Worm (Caenorhabditis elegans) whole organism, young adult: ENCODE results near the gene act-1.

Source experiments
- B0336.3 ChIP-seq: fragments of 200-800 bp; sonication (Bioruptor generic); IDR thresholded peaks from 2 replicates; pipeline ENCODE4 v1.3.6; 2022; ENCODE audit warnings: missing genetic modification characterization, missing compliant biosample characterization
- C06A6.2 ChIP-seq: fragments of 200-800 bp; sonication (Bioruptor generic); conservative IDR thresholded peaks from 2 replicates; pipeline ENCODE4 v1.3.6; 2022; ENCODE audit warnings: missing genetic modification characterization, missing compliant biosample characterization
- F22D6.2 ChIP-seq: sonication (generic microtip); optimal IDR thresholded peaks from 2 replicates; lab custom pipeline; 2016; ENCODE audit warnings: mild to moderate bottlenecking, missing genetic modification characterization, missing compliant biosample characterization
- K11D2.4 ChIP-seq: fragments of 200-800 bp; sonication (Bioruptor generic); IDR thresholded peaks from 2 replicates; pipeline ENCODE4 v1.3.6; 2022; ENCODE audit warnings: missing genetic modification reagents, missing genetic modification characterization, missing compliant biosample characterization
- Y53F4B.3 ChIP-seq: fragments of 200-800 bp; sonication (Bioruptor generic); IDR thresholded peaks from 2 replicates; pipeline ENCODE4 v1.3.6; 2022; ENCODE audit warnings: missing genetic modification reagents, missing genetic modification characterization, missing compliant biosample characterization
- Y53G8AR.9 ChIP-seq: fragments of 200-800 bp; sonication (Bioruptor generic); conservative IDR thresholded peaks from 2 replicates; pipeline ENCODE4 v1.3.6; 2022; ENCODE audit warnings: missing genetic modification reagents, missing genetic modification characterization, missing compliant biosample characterization
- Y67H2A.10 ChIP-seq: fragments of 200-800 bp; sonication (Bioruptor generic); conservative IDR thresholded peaks from 2 replicates; pipeline ENCODE4 v1.3.6; 2022; ENCODE audit warnings: missing genetic modification reagents, missing genetic modification characterization, missing compliant biosample characterization
- Y79H2A.3 ChIP-seq: fragments of 200-800 bp; sonication (Bioruptor generic); conservative IDR thresholded peaks from 2 replicates; pipeline ENCODE4 v1.3.6; 2022; ENCODE audit warnings: missing genetic modification reagents, missing genetic modification characterization, missing compliant biosample characterization
- ZK185.1 ChIP-seq: sonication (generic microtip); optimal IDR thresholded peaks from 2 replicates; lab custom pipeline; 2016; ENCODE audit warnings: mild to moderate bottlenecking, missing genetic modification characterization, missing compliant biosample characterization; ENCODE audit not compliant: poor library complexity, severe bottlenecking
- ama-1 ChIP-seq, 3 experiments: fragments of 150-350 bp in 1 of 3; sonication (generic microtip) in 2 of 3; optimal IDR thresholded peaks; 2 replicates each; lab custom pipeline; 2014 to 2018; ENCODE audit warnings: missing biosample characterization in 2 of 3, missing genetic modification characterization in 2 of 3, missing genetic modification reagents in 2 of 3
- athp-1 ChIP-seq: sonication (generic microtip); optimal IDR thresholded peaks from 2 replicates; lab custom pipeline; 2017; ENCODE audit warnings: mild to moderate bottlenecking, missing genetic modification characterization, missing compliant biosample characterization
- bed-2 ChIP-seq: fragments of 200-800 bp; sonication (Bioruptor generic); IDR thresholded peaks from 2 replicates; pipeline ENCODE4 v1.3.6; 2022; ENCODE audit warnings: missing genetic modification reagents, missing genetic modification characterization, missing compliant biosample characterization
- ccch-3 ChIP-seq: fragments of 200-800 bp; sonication (Bioruptor generic); optimal IDR thresholded peaks from 2 replicates; lab custom pipeline; 2018; ENCODE audit warnings: mild to moderate bottlenecking, missing genetic modification characterization, missing compliant biosample characterization
- cebp-1 ChIP-seq, 2 experiments: fragments of 200-800 bp in 1 of 2; sonication (Bioruptor generic) in 1 of 2; sonication (generic microtip) in 1 of 2; IDR thresholded peaks in 1 of 2; optimal IDR thresholded peaks in 1 of 2; 2 replicates each; pipeline versions ENCODE4 v1.3.6 to Lab custom; 2017 to 2022; ENCODE audit warnings: missing compliant biosample characterization in 2 of 2, missing genetic modification characterization in 2 of 2, mild to moderate bottlenecking in 1 of 2, missing genetic modification reagents in 1 of 2, moderate library complexity in 1 of 2
- die-1 ChIP-seq: sonication (generic microtip); optimal IDR thresholded peaks from 2 replicates; lab custom pipeline; 2016; ENCODE audit warnings: missing genotype, mild to moderate bottlenecking, missing genetic modification characterization, missing compliant biosample characterization
- dox-1 ChIP-seq: fragments of 200-800 bp; sonication (Bioruptor generic); IDR thresholded peaks from 2 replicates; pipeline ENCODE4 v1.3.6; 2022; ENCODE audit warnings: missing genetic modification reagents, missing genetic modification characterization, missing compliant biosample characterization
- dpff-1 ChIP-seq: sonication (generic microtip); optimal IDR thresholded peaks from 2 replicates; lab custom pipeline; 2017; ENCODE audit warnings: mild to moderate bottlenecking, missing genetic modification characterization, missing compliant biosample characterization
- efl-1 ChIP-seq: fragments of 150-350 bp; optimal IDR thresholded peaks from 2 replicates; lab custom pipeline; 2014; ENCODE audit warnings: missing biosample characterization, missing genetic modification reagents, missing genetic modification characterization
- ets-4 ChIP-seq: fragments of 200-800 bp; sonication (Bioruptor generic); optimal IDR thresholded peaks from 2 replicates; lab custom pipeline; 2018; ENCODE audit warnings: mild to moderate bottlenecking, missing genetic modification characterization, missing compliant biosample characterization
- fkh-3 ChIP-seq: sonication (generic microtip); optimal IDR thresholded peaks from 2 replicates; lab custom pipeline; 2016; ENCODE audit warnings: mild to moderate bottlenecking, missing genetic modification characterization, missing compliant biosample characterization
- hlh-26 ChIP-seq: fragments of 200-800 bp; sonication (Bioruptor generic); conservative IDR thresholded peaks from 2 replicates; pipeline ENCODE4 v1.3.6; 2022; ENCODE audit warnings: missing genetic modification reagents, missing genetic modification characterization, missing compliant biosample characterization
- hrde-1 ChIP-seq: sonication (generic microtip); optimal IDR thresholded peaks from 2 replicates; lab custom pipeline; 2016; ENCODE audit warnings: missing genetic modification characterization, mild to moderate bottlenecking, missing compliant biosample characterization, moderate library complexity, missing genotype, missing genetic modification reagents, borderline replicate concordance
- hsf-1 ChIP-seq: fragments of 200-800 bp; sonication (Bioruptor generic); IDR thresholded peaks from 2 replicates; pipeline ENCODE4 v1.3.6; 2022; ENCODE audit warnings: missing genetic modification reagents, missing genetic modification characterization, missing compliant biosample characterization
- let-607 ChIP-seq, 2 experiments: fragments of 200-800 bp in 1 of 2; sonication (Bioruptor generic) in 1 of 2; sonication (generic microtip) in 1 of 2; optimal IDR thresholded peaks; 2 replicates each; lab custom pipeline; 2016 to 2018; ENCODE audit warnings: mild to moderate bottlenecking in 2 of 2, missing compliant biosample characterization in 2 of 2, missing genetic modification characterization in 2 of 2, moderate library complexity in 2 of 2, missing genotype in 1 of 2
- lir-1 ChIP-seq: fragments of 200-800 bp; sonication (Bioruptor generic); conservative IDR thresholded peaks from 2 replicates; pipeline ENCODE4 v1.3.6; 2022; ENCODE audit warnings: missing genetic modification reagents, missing genetic modification characterization, missing compliant biosample characterization
- lsl-1 ChIP-seq: fragments of 200-800 bp; sonication (Bioruptor generic); optimal IDR thresholded peaks from 2 replicates; lab custom pipeline; 2018; ENCODE audit warnings: mild to moderate bottlenecking, missing genetic modification characterization, moderate library complexity, missing compliant biosample characterization
- madf-10 ChIP-seq: sonication (generic microtip); optimal IDR thresholded peaks from 2 replicates; lab custom pipeline; 2016; ENCODE audit warnings: mild to moderate bottlenecking, missing genetic modification characterization, missing compliant biosample characterization
- madf-3 ChIP-seq: fragments of 200-800 bp; sonication (Bioruptor generic); IDR thresholded peaks from 2 replicates; pipeline ENCODE4 v1.3.6; 2022; ENCODE audit warnings: missing genetic modification reagents, missing genetic modification characterization, missing compliant biosample characterization
- madf-6 ChIP-seq: fragments of 200-800 bp; sonication (Bioruptor generic); IDR thresholded peaks from 2 replicates; pipeline ENCODE4 v1.3.6; 2022; ENCODE audit warnings: missing genetic modification reagents, missing genetic modification characterization, missing compliant biosample characterization
- mcd-1 ChIP-seq: fragments of 200-800 bp; sonication (Bioruptor generic); IDR thresholded peaks from 2 replicates; pipeline ENCODE4 v1.3.6; 2022; ENCODE audit warnings: missing genetic modification reagents, missing genetic modification characterization, missing compliant biosample characterization
- mes-4 ChIP-seq: sonication (generic microtip); optimal IDR thresholded peaks from 2 replicates; lab custom pipeline; 2016; ENCODE audit warnings: missing genotype, missing genetic modification characterization, missing compliant biosample characterization
- nfya-2 ChIP-seq: fragments of 200-800 bp; sonication (Bioruptor generic); IDR thresholded peaks from 2 replicates; pipeline ENCODE4 v1.3.6; 2022; ENCODE audit warnings: missing genetic modification reagents, missing genetic modification characterization, missing compliant biosample characterization
- nfyb-1 ChIP-seq: fragments of 200-800 bp; sonication (Bioruptor generic); IDR thresholded peaks from 2 replicates; pipeline ENCODE4 v1.3.6; 2022; ENCODE audit warnings: missing genetic modification reagents, missing genetic modification characterization, missing compliant biosample characterization
- nhr-90 ChIP-seq: sonication (generic microtip); optimal IDR thresholded peaks from 2 replicates; lab custom pipeline; 2016; ENCODE audit warnings: missing genotype, mild to moderate bottlenecking, missing genetic modification characterization, missing compliant biosample characterization
- pbrm-1 ChIP-seq: fragments of 200-800 bp; sonication (Bioruptor generic); IDR thresholded peaks from 2 replicates; pipeline ENCODE4 v1.3.6; 2022; ENCODE audit warnings: missing genetic modification reagents, missing genetic modification characterization, missing compliant biosample characterization
- rcor-1 ChIP-seq: fragments of 200-800 bp; sonication (Bioruptor generic); IDR thresholded peaks from 2 replicates; pipeline ENCODE4 v1.3.6; 2022; ENCODE audit warnings: missing genetic modification reagents, missing genetic modification characterization, missing compliant biosample characterization
- rec-8 ChIP-seq, 2 experiments: sonication (generic microtip); optimal IDR thresholded peaks; 2 replicates each; lab custom pipeline; 2016; ENCODE audit warnings: mild to moderate bottlenecking in 2 of 2, missing genetic modification characterization in 2 of 2, missing genetic modification reagents in 2 of 2, missing genotype in 2 of 2, missing biosample characterization in 1 of 2, missing compliant biosample characterization in 1 of 2, moderate library complexity in 1 of 2
- repo-1 ChIP-seq: sonication (generic microtip); optimal IDR thresholded peaks from 2 replicates; lab custom pipeline; 2017; ENCODE audit warnings: mild to moderate bottlenecking, missing genetic modification characterization, missing compliant biosample characterization
- sea-2 ChIP-seq: fragments of 200-800 bp; sonication (Bioruptor generic); IDR thresholded peaks from 2 replicates; pipeline ENCODE4 v1.3.6; 2022; ENCODE audit warnings: missing genetic modification characterization, missing compliant biosample characterization
- snpc-1.1 ChIP-seq: sonication (generic microtip); optimal IDR thresholded peaks from 2 replicates; lab custom pipeline; 2017; ENCODE audit warnings: missing genetic modification characterization, mild to moderate bottlenecking, missing compliant biosample characterization, antibody characterized with exemption, moderate library complexity, missing genotype, missing genetic modification reagents; ENCODE audit not compliant: insufficient read depth
- snpc-3.4 ChIP-seq: sonication (generic microtip); optimal IDR thresholded peaks from 2 replicates; lab custom pipeline; 2017; ENCODE audit warnings: missing genetic modification characterization, mild to moderate bottlenecking, missing compliant biosample characterization, antibody characterized with exemption, moderate library complexity, missing genotype, missing genetic modification reagents
- somi-1 ChIP-seq: fragments of 200-800 bp; sonication (Bioruptor generic); optimal IDR thresholded peaks from 2 replicates; lab custom pipeline; 2018; ENCODE audit warnings: mild to moderate bottlenecking, missing genetic modification characterization, missing compliant biosample characterization
- tlf-1 ChIP-seq: fragments of 200-800 bp; sonication (Bioruptor generic); optimal IDR thresholded peaks from 2 replicates; lab custom pipeline; 2018; ENCODE audit warnings: mild to moderate bottlenecking, missing genetic modification characterization, missing compliant biosample characterization
- unc-62 ChIP-seq: fragments of 150-350 bp; optimal IDR thresholded peaks from 2 replicates; lab custom pipeline; 2014; ENCODE audit warnings: missing biosample characterization, missing genetic modification reagents, missing genetic modification characterization
- ztf-25 ChIP-seq: fragments of 200-800 bp; sonication (Bioruptor generic); IDR thresholded peaks from 2 replicates; pipeline ENCODE4 v1.3.6; 2022; ENCODE audit warnings: missing genetic modification reagents, missing genetic modification characterization, missing compliant biosample characterization
- ztf-26 ChIP-seq: sonication (generic microtip); optimal IDR thresholded peaks from 2 replicates; lab custom pipeline; 2017; ENCODE audit warnings: missing genetic modification characterization, missing compliant biosample characterization
- ztf-6 ChIP-seq: fragments of 200-800 bp; sonication (Bioruptor generic); IDR thresholded peaks from 2 replicates; pipeline ENCODE4 v1.3.6; 2022; ENCODE audit warnings: missing genetic modification reagents, missing genetic modification characterization, missing compliant biosample characterization

Gene act-1

DNA sequence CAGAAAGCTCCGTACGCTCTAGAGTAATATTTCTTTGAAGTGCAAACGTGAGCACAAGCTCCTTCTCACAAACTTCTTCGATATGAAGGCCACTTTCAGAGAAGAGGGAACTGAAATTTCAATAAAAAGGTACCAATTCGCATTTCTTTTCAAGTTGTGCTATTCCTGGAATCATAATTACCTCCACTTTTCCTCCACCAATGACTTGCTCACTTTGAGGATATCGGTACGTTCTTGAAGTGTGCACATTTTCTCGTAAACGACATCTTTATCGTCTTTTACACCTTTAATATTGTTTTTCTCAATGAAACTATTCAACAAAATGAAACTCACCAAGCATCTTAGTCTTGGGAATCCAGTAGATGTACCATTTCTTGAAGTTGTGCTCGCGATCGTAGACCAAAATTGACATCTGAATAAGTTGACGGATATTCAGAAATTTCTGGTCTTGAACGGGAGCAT, 38.5 kb downstream of the act-1 start, which contains the start of gene scb-1:
TSS of gene scb-1 (minus strand) at position 412 of the 462 bp plus-strand sequence.
- no peak for TF ChIP-seq dox-1 (GFP tag; lab: Robert Waterston, UW)
- TF ChIP-seq hrde-1 (tag; lab: Kevin White, UChicago): no peak
- no peak for TF ChIP-seq ztf-6 (GFP tag; lab: Robert Waterston, UW)
- TF ChIP-seq ZK185.1 (tag; lab: Kevin White, UChicago): no peak
- no peak for TF ChIP-seq Y79H2A.3 (GFP tag; lab: Robert Waterston, UW)
- TF ChIP-seq snpc-3.4: peak; percentile 16
- no peak for TF ChIP-seq madf-6
- TF ChIP-seq madf-10 (tag; lab: Kevin White, UChicago): no peak
- no peak for TF ChIP-seq efl-1
- no peak for TF ChIP-seq snpc-1.1 (tag; lab: Kevin White, UChicago)
- peak; percentile 72 for TF ChIP-seq dpff-1 (tag; lab: Kevin White, UChicago)
- no peak for TF ChIP-seq hsf-1 (GFP tag; lab: Robert Waterston, UW)
- TF ChIP-seq mes-4 (tag; lab: Kevin White, UChicago): no peak
- no peak for TF ChIP-seq lir-1 (GFP tag; lab: Robert Waterston, UW)
- TF ChIP-seq K11D2.4 (GFP tag; lab: Robert Waterston, UW): no peak
- TF ChIP-seq fkh-3 (tag; lab: Kevin White, UChicago): no peak
- peak; percentile 22; the same call in 1 of the 2 replicates for TF ChIP-seq B0336.3
- TF ChIP-seq cebp-1 (GFP tag; IDR thresholded peaks at IDR 0.05; lab: Robert Waterston, UW): no peak
- TF ChIP-seq cebp-1 (tag; optimal IDR thresholded peaks at IDR 0.05; lab: Kevin White, UChicago): no peak
- TF ChIP-seq nfya-2 (GFP tag; lab: Robert Waterston, UW): no peak
- no peak for TF ChIP-seq rcor-1 (GFP tag; lab: Robert Waterston, UW)
- TF ChIP-seq hlh-26: no peak
- TF ChIP-seq bed-2 (GFP tag; lab: Robert Waterston, UW): no peak
- TF ChIP-seq somi-1: no peak
- no peak for TF ChIP-seq lsl-1
- no peak for TF ChIP-seq tlf-1
- no peak for TF ChIP-seq unc-62 (GFP tag; lab: Kevin White, UChicago)
- peak; percentile 42 for TF ChIP-seq ztf-26 (tag; lab: Kevin White, UChicago)
- peak in 1 of 2 experiments; percentile 25 for TF ChIP-seq let-607 (tag; optimal IDR thresholded peaks at IDR 0.05; lab: Kevin White, UChicago)
- TF ChIP-seq athp-1 (tag; lab: Kevin White, UChicago): no peak
- no peak for TF ChIP-seq rec-8 (tag; optimal IDR thresholded peaks at IDR 0.05; lab: Kevin White, UChicago)
- no peak for TF ChIP-seq C06A6.2 (GFP tag; lab: Robert Waterston, UW)
- 0 out of 2 replicates have a peak, but pooled peaks have one; percentile 48 for TF ChIP-seq madf-3 (GFP tag; lab: Robert Waterston, UW)
- TF ChIP-seq mcd-1 (GFP tag; lab: Robert Waterston, UW): no peak
- no peak for TF ChIP-seq Y67H2A.10 (GFP tag; lab: Robert Waterston, UW)
- no peak for TF ChIP-seq sea-2 (GFP tag; lab: Robert Waterston, UW)
- TF ChIP-seq ztf-25: 0 out of 2 replicates have a peak, but pooled peaks have one; percentile 27
- TF ChIP-seq ama-1 (optimal IDR thresholded peaks at IDR 0.05; lab: Kevin White, UChicago): peak; percentile 71
- TF ChIP-seq ama-1 (GFP tag; optimal IDR thresholded peaks at IDR 0.05; lab: Kevin White, UChicago): no peak
- TF ChIP-seq ets-4 (GFP tag; lab: Kevin White, UChicago): no peak
- TF ChIP-seq die-1 (tag; lab: Kevin White, UChicago): no peak
- TF ChIP-seq repo-1 (tag; lab: Kevin White, UChicago): no peak
- no peak for TF ChIP-seq Y53F4B.3 (GFP tag; lab: Robert Waterston, UW)
- peak; percentile 12 for TF ChIP-seq Y53G8AR.9 (GFP tag; lab: Robert Waterston, UW)
- TF ChIP-seq nhr-90: no peak
- no peak for TF ChIP-seq ccch-3
- 0 out of 2 replicates have a peak, but pooled peaks have one; percentile 18 for TF ChIP-seq nfyb-1 (GFP tag; lab: Robert Waterston, UW)
- TF ChIP-seq F22D6.2: no peak
- TF ChIP-seq pbrm-1 (GFP tag; lab: Robert Waterston, UW): peak; percentile 8; the same call in 1 of the 2 replicates
